Fruit fly (Drosophila melanogaster) whole organism, embryonic: Measurements from ENCODE around the gene Cpr66Cb.

Source experiments
- Blimp-1 ChIP-seq: fragments of 200-800 bp; sonication (Bioruptor generic); optimal IDR thresholded peaks from 3 replicates; lab custom pipeline; 2018; ENCODE audit warnings: missing biosample characterization, missing genetic modification characterization, mild to moderate bottlenecking, moderate library complexity, missing genetic modification reagents
- CG10267 ChIP-seq: fragments of 200-800 bp; sonication (Bioruptor generic); optimal IDR thresholded peaks from 2 replicates; lab custom pipeline; 2018; ENCODE audit warnings: missing biosample characterization, mild to moderate bottlenecking, missing genetic modification characterization, moderate library complexity
- CG10366 ChIP-seq: fragments of 200-800 bp; sonication (Bioruptor generic); IDR thresholded peaks from 2 replicates; pipeline ENCODE4 v1.3.6; 2022; ENCODE audit warnings: missing biosample characterization, missing genetic modification characterization
- CG10543 ChIP-seq: fragments of 200-800 bp; sonication (Bioruptor generic); optimal IDR thresholded peaks from 3 replicates; lab custom pipeline; 2017; ENCODE audit warnings: missing biosample characterization, mild to moderate bottlenecking, missing genetic modification characterization, moderate library complexity
- CG11093 ChIP-seq: fragments of 200-800 bp; sonication (Bioruptor generic); IDR thresholded peaks from 3 replicates; pipeline ENCODE4 v1.3.6; 2022; ENCODE audit warnings: missing biosample characterization, missing genetic modification characterization
- CG13287 ChIP-seq: fragments of 200-800 bp; sonication (Bioruptor generic); IDR thresholded peaks from 2 replicates; pipeline ENCODE4 v1.3.6; 2022; ENCODE audit warnings: missing biosample characterization, missing genetic modification characterization; ENCODE audit not compliant: partially characterized antibody
- CG13296 ChIP-seq: fragments of 200-800 bp; sonication (Bioruptor generic); optimal IDR thresholded peaks from 3 replicates; lab custom pipeline; 2018; ENCODE audit warnings: missing biosample characterization, mild to moderate bottlenecking, missing genetic modification characterization
- CG13424 ChIP-seq: fragments of 200-800 bp; sonication (Bioruptor generic); optimal IDR thresholded peaks from 2 replicates; lab custom pipeline; 2019; ENCODE audit warnings: missing biosample characterization, mild to moderate bottlenecking, missing genetic modification characterization, moderate library complexity
- CG14710 ChIP-seq: fragments of 200-800 bp; sonication (Bioruptor generic); optimal IDR thresholded peaks from 3 replicates; lab custom pipeline; 2019; ENCODE audit warnings: missing biosample characterization, mild to moderate bottlenecking, missing genetic modification characterization, moderate library complexity
- CG1603 ChIP-seq: fragments of 200-800 bp; sonication (Bioruptor generic); optimal IDR thresholded peaks from 2 replicates; lab custom pipeline; 2019; ENCODE audit warnings: missing biosample characterization, mild to moderate bottlenecking, missing genetic modification characterization, moderate library complexity
- CG18011 ChIP-seq: fragments of 200-800 bp; sonication (Bioruptor generic); optimal IDR thresholded peaks from 2 replicates; lab custom pipeline; 2017; ENCODE audit warnings: missing biosample characterization, missing genetic modification characterization, mild to moderate bottlenecking, moderate library complexity, missing genotype
- CG18764 ChIP-seq: fragments of 200-800 bp; sonication (Bioruptor generic); optimal IDR thresholded peaks from 3 replicates; lab custom pipeline; 2016; ENCODE audit warnings: missing biosample characterization, missing genetic modification characterization
- CG32772 ChIP-seq: fragments of 200-800 bp; sonication (Bioruptor generic); IDR thresholded peaks from 2 replicates; pipeline ENCODE4 v1.3.6; 2022; ENCODE audit warnings: missing biosample characterization, missing genetic modification characterization
- CG3726 ChIP-seq: fragments of 200-800 bp; sonication (Bioruptor generic); IDR thresholded peaks from 3 replicates; pipeline ENCODE4, ENCODE4 v1.3.6; 2022; ENCODE audit warnings: missing biosample characterization, missing genetic modification characterization
- CG3838 ChIP-seq: fragments of 200-800 bp; sonication (Bioruptor generic); optimal IDR thresholded peaks from 3 replicates; lab custom pipeline; 2016; ENCODE audit warnings: missing biosample characterization, missing genetic modification characterization
- CG4282 ChIP-seq: fragments of 200-800 bp; sonication (Bioruptor generic); optimal IDR thresholded peaks from 2 replicates; lab custom pipeline; 2016; ENCODE audit warnings: missing biosample characterization, missing genetic modification characterization
- CG6791 ChIP-seq: fragments of 200-800 bp; sonication (Bioruptor generic); IDR thresholded peaks from 3 replicates; pipeline ENCODE4 v1.3.6; 2022; ENCODE audit warnings: missing biosample characterization, missing genetic modification characterization; ENCODE audit not compliant: partially characterized antibody
- CG7556 ChIP-seq: fragments of 200-800 bp; sonication (Bioruptor generic); optimal IDR thresholded peaks from 2 replicates; lab custom pipeline; 2017; ENCODE audit warnings: missing biosample characterization, mild to moderate bottlenecking, missing genetic modification characterization
- CG7839 ChIP-seq: fragments of 200-800 bp; sonication (Bioruptor generic); optimal IDR thresholded peaks from 3 replicates; lab custom pipeline; 2018; ENCODE audit warnings: missing biosample characterization, mild to moderate bottlenecking, missing genetic modification characterization, moderate library complexity
- Deaf1 ChIP-seq: fragments of 200-800 bp; optimal IDR thresholded peaks from 3 replicates; lab custom pipeline; 2019; ENCODE audit warnings: missing biosample characterization, mild to moderate bottlenecking, missing genetic modification characterization, moderate library complexity
- Hey ChIP-seq: fragments of 200-800 bp; sonication (Bioruptor generic); optimal IDR thresholded peaks from 3 replicates; lab custom pipeline; 2018; ENCODE audit warnings: missing biosample characterization, mild to moderate bottlenecking, missing genetic modification characterization
- Hmx ChIP-seq: fragments of 200-800 bp; sonication (Bioruptor generic); optimal IDR thresholded peaks from 2 replicates; lab custom pipeline; 2016; ENCODE audit warnings: missing biosample characterization, missing genetic modification characterization
- Hr3 ChIP-seq: fragments of 200-800 bp; sonication (Bioruptor generic); optimal IDR thresholded peaks from 3 replicates; lab custom pipeline; 2016; ENCODE audit warnings: missing biosample characterization, missing genetic modification characterization
- Jarid2 ChIP-seq: fragments of 200-800 bp; sonication (Bioruptor generic); optimal IDR thresholded peaks from 3 replicates; lab custom pipeline; 2017; ENCODE audit warnings: mild to moderate bottlenecking, missing biosample characterization, missing genetic modification reagents, missing genetic modification characterization
- Meics ChIP-seq: fragments of 200-800 bp; sonication (Bioruptor generic); optimal IDR thresholded peaks from 2 replicates; lab custom pipeline; 2017; ENCODE audit warnings: missing biosample characterization, mild to moderate bottlenecking, missing genetic modification characterization
- NC2α ChIP-seq: fragments of 200-800 bp; sonication (Bioruptor generic); optimal IDR thresholded peaks from 2 replicates; lab custom pipeline; 2016; ENCODE audit warnings: missing biosample characterization, missing genetic modification characterization
- PHDP ChIP-seq: fragments of 200-800 bp; sonication (Bioruptor generic); optimal IDR thresholded peaks from 3 replicates; lab custom pipeline; 2018; ENCODE audit warnings: missing biosample characterization, mild to moderate bottlenecking, missing genetic modification characterization, moderate library complexity
- ato ChIP-seq: fragments of 200-800 bp; sonication (Bioruptor generic); IDR thresholded peaks from 2 replicates; pipeline ENCODE4 v1.3.6; 2022; ENCODE audit warnings: missing biosample characterization, missing genetic modification characterization; ENCODE audit not compliant: partially characterized antibody
- bowl ChIP-seq: fragments of 200-800 bp; sonication (Bioruptor generic); IDR thresholded peaks from 2 replicates; pipeline ENCODE4 v1.3.6; 2022; ENCODE audit warnings: missing biosample characterization, missing genetic modification characterization
- chinmo ChIP-seq: fragments of 200-800 bp; sonication (Bioruptor generic); IDR thresholded peaks from 4 replicates; pipeline ENCODE4 v1.3.6; 2022; ENCODE audit warnings: missing biosample characterization, missing genetic modification characterization; ENCODE audit not compliant: partially characterized antibody
- dmrt11E ChIP-seq: fragments of 200-800 bp; sonication (Bioruptor generic); optimal IDR thresholded peaks from 3 replicates; lab custom pipeline; 2018; ENCODE audit warnings: missing biosample characterization, mild to moderate bottlenecking, missing genetic modification characterization, moderate library complexity
- dmrt99B ChIP-seq: fragments of 200-800 bp; sonication (Bioruptor generic); optimal IDR thresholded peaks from 2 replicates; lab custom pipeline; 2018; ENCODE audit warnings: missing biosample characterization, mild to moderate bottlenecking, missing genetic modification characterization, moderate library complexity
- dpn ChIP-seq, 2 experiments: fragments of 200-800 bp; sonication (Bioruptor generic); optimal IDR thresholded peaks; 3 replicates each; lab custom pipeline; 2016; ENCODE audit warnings: missing biosample characterization in 2 of 2, missing genetic modification characterization in 2 of 2
- eve ChIP-seq, 2 experiments: fragments of >200 bp; optimal IDR thresholded peaks; 2 replicates each; lab custom pipeline; 2017; ENCODE audit warnings: missing biosample characterization in 2 of 2, missing genetic modification characterization in 2 of 2
- gce ChIP-seq: fragments of 200-800 bp; sonication (Bioruptor generic); IDR thresholded peaks from 3 replicates; pipeline ENCODE4 v1.3.6; 2022; ENCODE audit warnings: missing biosample characterization, missing genetic modification characterization
- gcm2 ChIP-seq: fragments of 200-800 bp; sonication (Bioruptor generic); optimal IDR thresholded peaks from 2 replicates; lab custom pipeline; 2016; ENCODE audit warnings: missing biosample characterization, missing genetic modification characterization
- jigr1 ChIP-seq: fragments of 200-800 bp; sonication (Bioruptor generic); IDR thresholded peaks from 3 replicates; pipeline ENCODE4 v1.3.6; 2022; ENCODE audit warnings: missing biosample characterization, missing genetic modification characterization
- klu ChIP-seq: fragments of 200-800 bp; sonication (Bioruptor generic); IDR thresholded peaks from 2 replicates; pipeline ENCODE4 v1.3.6; 2022; ENCODE audit warnings: missing biosample characterization, missing genetic modification characterization
- nerfin-2 ChIP-seq: fragments of 200-800 bp; sonication (Bioruptor generic); IDR thresholded peaks from 2 replicates; pipeline ENCODE4 v1.3.6; 2022; ENCODE audit warnings: missing biosample characterization, missing genetic modification characterization; ENCODE audit not compliant: partially characterized antibody
- org-1 ChIP-seq: fragments of 200-800 bp; sonication (Bioruptor generic); optimal IDR thresholded peaks from 2 replicates; lab custom pipeline; 2017; ENCODE audit warnings: missing biosample characterization, missing genetic modification characterization
- pan ChIP-seq, 4 experiments: fragments of >200 bp in 3 of 4; fragments of 200-800 bp in 1 of 4; sonication (Bioruptor generic) in 1 of 4; optimal IDR thresholded peaks in 3 of 4; IDR thresholded peaks in 1 of 4; 2 replicates each; pipeline versions ENCODE4 v1.3.6 to Lab custom; 2017 to 2022; ENCODE audit warnings: missing biosample characterization in 2 of 4, missing genetic modification characterization in 2 of 4, mixed read lengths in 1 of 4
- pum ChIP-seq: fragments of 200-800 bp; sonication (Bioruptor generic); optimal IDR thresholded peaks from 2 replicates; lab custom pipeline; 2016; ENCODE audit warnings: missing biosample characterization, missing genetic modification characterization
- row ChIP-seq: fragments of 200-800 bp; sonication (Bioruptor generic); IDR thresholded peaks from 3 replicates; pipeline ENCODE4 v1.3.6; 2022; ENCODE audit warnings: missing biosample characterization, missing genetic modification characterization
- scrt ChIP-seq: fragments of 200-800 bp; sonication (Bioruptor generic); optimal IDR thresholded peaks from 2 replicates; lab custom pipeline; 2018; ENCODE audit warnings: missing biosample characterization, mild to moderate bottlenecking, missing genetic modification characterization, moderate library complexity
- sima ChIP-seq: fragments of 200-800 bp; sonication (Bioruptor generic); optimal IDR thresholded peaks from 2 replicates; lab custom pipeline; 2016; ENCODE audit warnings: missing biosample characterization, missing genetic modification characterization
- slp2 ChIP-seq: fragments of 200-800 bp; sonication (Bioruptor generic); optimal IDR thresholded peaks from 2 replicates; lab custom pipeline; 2016; ENCODE audit warnings: missing biosample characterization, missing genetic modification characterization
- sug ChIP-seq: fragments of 200-800 bp; optimal IDR thresholded peaks from 2 replicates; lab custom pipeline; 2019; ENCODE audit warnings: missing biosample characterization, mild to moderate bottlenecking, missing genetic modification characterization, moderate library complexity
- tap ChIP-seq: fragments of 200-800 bp; optimal IDR thresholded peaks from 3 replicates; lab custom pipeline; 2019; ENCODE audit warnings: missing biosample characterization, mild to moderate bottlenecking, missing genetic modification characterization, moderate library complexity
- tll ChIP-seq, 2 experiments: fragments of 200-800 bp in 1 of 2; fragments of >200 bp in 1 of 2; sonication (Bioruptor generic) in 1 of 2; optimal IDR thresholded peaks; 2 replicates each; lab custom pipeline; 2017 to 2019; ENCODE audit warnings: missing biosample characterization in 2 of 2, missing genetic modification characterization in 2 of 2, mild to moderate bottlenecking in 1 of 2, moderate library complexity in 1 of 2
- unpg ChIP-seq: fragments of 200-800 bp; sonication (Bioruptor generic); optimal IDR thresholded peaks from 3 replicates; lab custom pipeline; 2018; ENCODE audit warnings: missing biosample characterization, mild to moderate bottlenecking, missing genetic modification characterization, moderate library complexity

Cpr66Cb gene

dm6 chr3L:8288396-8288795 lies 48.1 kb upstream of the Cpr66Cb start (continued):
- TF ChIP-seq CG18011 (no peak), dmrt99B (tag; lab: Kevin White, UChicago) (peak; percentile 17), CG13287 (GFP tag; lab: Robert Waterston, UW) (no peak), eve (GFP tag; optimal IDR thresholded peaks at IDR 0.05; lab: Kevin White, UChicago) (peak in 1 of 2 experiments; percentile 26), CG11093 (GFP tag; lab: Robert Waterston, UW) (no peak), CG32772 (GFP tag; lab: Robert Waterston, UW) (no peak), sug (tag; lab: Kevin White, UChicago) (peak; percentile 33), slp2 (GFP tag; lab: Kevin White, UChicago) (no peak), dmrt11E (tag; lab: Kevin White, UChicago) (no peak), Hey (no peak), Hmx (GFP tag; lab: Kevin White, UChicago) (no peak), sima (GFP tag; lab: Kevin White, UChicago) (no peak), CG7839 (peak; percentile 37), ato (no peak), tap (peak; percentile 5), Blimp-1 (GFP tag; lab: Kevin White, UChicago) (no peak), gcm2 (GFP tag; lab: Kevin White, UChicago) (no peak), NC2α (GFP tag; lab: Kevin White, UChicago) (no peak), pan (optimal IDR thresholded peaks at IDR 0.05; lab: Kevin White, UChicago) (no peak), pan (GFP tag; optimal IDR thresholded peaks at IDR 0.05 in 1 of 2, IDR thresholded peaks at IDR 0.05 in 1 of 2) (no peak), Meics (GFP tag; lab: Kevin White, UChicago) (peak; percentile 20), CG3838 (GFP tag; lab: Kevin White, UChicago) (no peak), pum (no peak), unpg (GFP tag; lab: Kevin White, UChicago) (peak; percentile 30), jigr1 (GFP tag; lab: Robert Waterston, UW) (no peak), CG18764 (GFP tag; lab: Kevin White, UChicago) (no peak), Hr3 (GFP tag; lab: Kevin White, UChicago) (peak; percentile 1), CG7556 (GFP tag; lab: Kevin White, UChicago) (no peak), CG13296 (GFP tag; lab: Kevin White, UChicago) (peak; percentile 25), tll (GFP tag; optimal IDR thresholded peaks at IDR 0.05; lab: Kevin White, UChicago) (no peak), bowl (GFP tag; lab: Robert Waterston, UW) (no peak), klu (GFP tag; lab: Robert Waterston, UW) (no peak), CG13424 (peak; percentile 36), Deaf1 (no peak), CG10366 (GFP tag; lab: Robert Waterston, UW) (peak; percentile 27; the same call in 1 of the 2 replicates), Jarid2 (no peak), chinmo (GFP tag; lab: Robert Waterston, UW) (no peak), scrt (GFP tag; lab: Kevin White, UChicago) (no peak), gce (GFP tag; lab: Robert Waterston, UW) (no peak), CG4282 (no peak), CG10543 (GFP tag; lab: Kevin White, UChicago) (no peak), PHDP (tag; lab: Kevin White, UChicago) (peak; percentile 38), CG10267 (no peak), dpn (GFP tag; optimal IDR thresholded peaks at IDR 0.05; lab: Kevin White, UChicago) (peak in 1 of 2 experiments; percentile 11), CG1603 (no peak), CG3726 (GFP tag; lab: Robert Waterston, UW) (no peak), CG6791 (GFP tag; lab: Robert Waterston, UW) (no peak), row (GFP tag; lab: Robert Waterston, UW) (peak; percentile 51), CG14710 (tag; lab: Kevin White, UChicago) (no peak), org-1 (no peak), nerfin-2 (GFP tag; lab: Robert Waterston, UW) (no peak)
